Fruit fly (Drosophila melanogaster) whole organism, embryonic: ENCODE measurements around the gene Alg2.
A peak's percentile ranks its signal among the peaks of the same experiment; 100 is the strongest.

Source experiments
- ATbp ChIP-seq: fragments of 200-800 bp; sonication (Bioruptor generic); optimal IDR thresholded peaks from 2 replicates; lab custom pipeline; 2017; ENCODE audit warnings: missing biosample characterization, mild to moderate bottlenecking, missing genetic modification characterization, missing genetic modification reagents
- Blimp-1 ChIP-seq: fragments of 200-800 bp; sonication (Bioruptor generic); optimal IDR thresholded peaks from 3 replicates; lab custom pipeline; 2018; ENCODE audit warnings: missing biosample characterization, missing genetic modification characterization, mild to moderate bottlenecking, moderate library complexity, missing genetic modification reagents
- CG10321 ChIP-seq: fragments of 200-800 bp; sonication (Bioruptor generic); IDR thresholded peaks from 2 replicates; pipeline ENCODE4 v1.3.6; 2022; ENCODE audit warnings: missing biosample characterization, missing genetic modification characterization
- CG11085 ChIP-seq: fragments of 200-800 bp; sonication (Bioruptor generic); IDR thresholded peaks from 2 replicates; pipeline ENCODE4 v1.3.6; 2022; ENCODE audit warnings: missing biosample characterization, missing genetic modification characterization
- CG12155 ChIP-seq: fragments of 200-800 bp; sonication (Bioruptor generic); optimal IDR thresholded peaks from 3 replicates; lab custom pipeline; 2016; ENCODE audit warnings: missing biosample characterization, missing genetic modification characterization
- CG12942 ChIP-seq: fragments of 200-800 bp; sonication (Bioruptor generic); optimal IDR thresholded peaks from 3 replicates; lab custom pipeline; 2016; ENCODE audit warnings: missing biosample characterization, missing genetic modification characterization
- CG14667 ChIP-seq: fragments of 200-800 bp; sonication (Bioruptor generic); IDR thresholded peaks from 2 replicates; pipeline ENCODE4 v1.3.6; 2022; ENCODE audit warnings: missing biosample characterization, missing genetic modification characterization
- CG16779 ChIP-seq: fragments of 200-800 bp; sonication (Bioruptor generic); IDR thresholded peaks from 2 replicates; pipeline ENCODE4 v1.3.6; 2022; ENCODE audit warnings: missing biosample characterization, missing genetic modification characterization
- CG17802 ChIP-seq: fragments of 200-800 bp; sonication (Bioruptor generic); optimal IDR thresholded peaks from 2 replicates; lab custom pipeline; 2018; ENCODE audit warnings: missing biosample characterization, mild to moderate bottlenecking, missing genetic modification characterization, moderate library complexity
- CG18476 ChIP-seq: fragments of 200-800 bp; sonication (Bioruptor generic); optimal IDR thresholded peaks from 2 replicates; lab custom pipeline; 2016; ENCODE audit warnings: missing biosample characterization, mild to moderate bottlenecking, missing genetic modification characterization
- CG2120 ChIP-seq: fragments of 200-800 bp; sonication (Bioruptor generic); optimal IDR thresholded peaks from 3 replicates; lab custom pipeline; 2016; ENCODE audit warnings: missing biosample characterization, missing genetic modification characterization
- CG7372 ChIP-seq: fragments of 200-800 bp; sonication (Bioruptor generic); IDR thresholded peaks from 2 replicates; pipeline ENCODE4 v1.3.6; 2022; ENCODE audit warnings: missing biosample characterization, missing genetic modification characterization
- CG7839 ChIP-seq: fragments of 200-800 bp; sonication (Bioruptor generic); optimal IDR thresholded peaks from 3 replicates; lab custom pipeline; 2018; ENCODE audit warnings: missing biosample characterization, mild to moderate bottlenecking, missing genetic modification characterization, moderate library complexity
- CG7987 ChIP-seq: fragments of 200-800 bp; sonication (Bioruptor generic); optimal IDR thresholded peaks from 2 replicates; lab custom pipeline; 2018; ENCODE audit warnings: missing biosample characterization, mild to moderate bottlenecking, missing genetic modification characterization, moderate library complexity
- CG8089 ChIP-seq: fragments of 200-800 bp; sonication (Bioruptor generic); optimal IDR thresholded peaks from 3 replicates; lab custom pipeline; 2016; ENCODE audit warnings: missing biosample characterization, missing genetic modification characterization
- CG9932 ChIP-seq: fragments of 200-800 bp; sonication (Bioruptor generic); IDR thresholded peaks from 2 replicates; pipeline ENCODE4 v1.3.6; 2022; ENCODE audit warnings: missing biosample characterization, missing genetic modification characterization
- D ChIP-seq, 2 experiments: fragments of 200-800 bp in 1 of 2; fragments of >200 bp in 1 of 2; sonication (Bioruptor generic) in 1 of 2; optimal IDR thresholded peaks; 2 replicates in 1 of 2; 3 replicates in 1 of 2; lab custom pipeline; 2017; ENCODE audit warnings: mild to moderate bottlenecking in 1 of 2, missing biosample characterization in 1 of 2, missing genetic modification characterization in 1 of 2, missing genetic modification reagents in 1 of 2
- Elba2 ChIP-seq: fragments of 200-800 bp; sonication (Bioruptor generic); optimal IDR thresholded peaks from 3 replicates; lab custom pipeline; 2016; ENCODE audit warnings: missing biosample characterization, missing genetic modification characterization
- HmgZ ChIP-seq: fragments of 200-800 bp; sonication (Bioruptor generic); optimal IDR thresholded peaks from 2 replicates; lab custom pipeline; 2018; ENCODE audit warnings: missing biosample characterization, mild to moderate bottlenecking, missing genetic modification characterization
- Neu2 ChIP-seq: fragments of 200-800 bp; sonication (Bioruptor generic); optimal IDR thresholded peaks from 3 replicates; lab custom pipeline; 2016; ENCODE audit warnings: missing biosample characterization, missing genetic modification characterization, borderline replicate concordance
- Nf-YA ChIP-seq: fragments of 200-800 bp; sonication (Bioruptor generic); IDR thresholded peaks from 2 replicates; pipeline ENCODE4 v1.3.6; 2022; ENCODE audit warnings: missing biosample characterization, missing genetic modification characterization
- Rfx ChIP-seq: fragments of 200-800 bp; sonication (Bioruptor generic); IDR thresholded peaks from 2 replicates; pipeline ENCODE4 v1.3.6; 2022; ENCODE audit warnings: missing biosample characterization, missing genetic modification characterization
- Usf ChIP-seq: fragments of 200-800 bp; sonication (Bioruptor generic); optimal IDR thresholded peaks from 2 replicates; lab custom pipeline; 2017; ENCODE audit warnings: missing genotype, missing biosample characterization, missing genetic modification characterization
- aop ChIP-seq: fragments of 200-800 bp; sonication (Bioruptor generic); IDR thresholded peaks from 2 replicates; pipeline ENCODE4 v1.3.6; 2022; ENCODE audit warnings: missing biosample characterization, missing genetic modification characterization
- az2 ChIP-seq: fragments of 200-800 bp; sonication (Bioruptor generic); optimal IDR thresholded peaks from 3 replicates; lab custom pipeline; 2016; ENCODE audit warnings: missing biosample characterization, missing genetic modification characterization
- caup ChIP-seq: fragments of 200-800 bp; sonication (Bioruptor generic); optimal IDR thresholded peaks from 3 replicates; lab custom pipeline; 2017; ENCODE audit warnings: missing biosample characterization, mild to moderate bottlenecking, missing genetic modification characterization, moderate library complexity; ENCODE audit not compliant: severe bottlenecking
- fu2 ChIP-seq: fragments of 200-800 bp; sonication (Bioruptor generic); optimal IDR thresholded peaks from 2 replicates; lab custom pipeline; 2016; ENCODE audit warnings: missing biosample characterization, missing genetic modification characterization
- gcm2 ChIP-seq: fragments of 200-800 bp; sonication (Bioruptor generic); optimal IDR thresholded peaks from 2 replicates; lab custom pipeline; 2016; ENCODE audit warnings: missing biosample characterization, missing genetic modification characterization
- hkb ChIP-seq, 2 experiments: fragments of 200-800 bp in 1 of 2; fragments of >200 bp in 1 of 2; sonication (Bioruptor generic) in 1 of 2; IDR thresholded peaks in 1 of 2; optimal IDR thresholded peaks in 1 of 2; 2 replicates each; pipeline versions ENCODE4 v1.3.6 to Lab custom; 2017 to 2022; ENCODE audit warnings: missing biosample characterization in 1 of 2, missing genetic modification characterization in 1 of 2
- knrl ChIP-seq: fragments of 200-800 bp; sonication (Bioruptor generic); IDR thresholded peaks from 3 replicates; pipeline ENCODE4 v1.3.6; 2022; ENCODE audit warnings: missing biosample characterization, missing genetic modification characterization; ENCODE audit not compliant: partially characterized antibody
- lilli ChIP-seq: fragments of 200-800 bp; sonication (Bioruptor generic); optimal IDR thresholded peaks from 3 replicates; lab custom pipeline; 2016; ENCODE audit warnings: missing biosample characterization, missing genetic modification characterization
- prd ChIP-seq, 3 experiments: fragments of >200 bp in 2 of 3; fragments of 200-800 bp in 1 of 3; sonication (Bioruptor generic) in 1 of 3; optimal IDR thresholded peaks in 2 of 3; IDR thresholded peaks in 1 of 3; 2 replicates in 2 of 3; 3 replicates in 1 of 3; pipeline versions ENCODE4 v1.3.6 to Lab custom; 2017 to 2022; ENCODE audit warnings: missing biosample characterization in 1 of 3, missing genetic modification characterization in 1 of 3
- row ChIP-seq: fragments of 200-800 bp; sonication (Bioruptor generic); IDR thresholded peaks from 3 replicates; pipeline ENCODE4 v1.3.6; 2022; ENCODE audit warnings: missing biosample characterization, missing genetic modification characterization
- scrt ChIP-seq: fragments of 200-800 bp; sonication (Bioruptor generic); optimal IDR thresholded peaks from 2 replicates; lab custom pipeline; 2018; ENCODE audit warnings: missing biosample characterization, mild to moderate bottlenecking, missing genetic modification characterization, moderate library complexity
- sna ChIP-seq: fragments of 200-800 bp; sonication (Bioruptor generic); IDR thresholded peaks from 2 replicates; pipeline ENCODE4 v1.3.6; 2022; ENCODE audit warnings: missing biosample characterization, missing genetic modification characterization; ENCODE audit not compliant: partially characterized antibody
- unc-4 ChIP-seq: fragments of 200-800 bp; sonication (Bioruptor generic); IDR thresholded peaks from 2 replicates; pipeline ENCODE4 v1.3.6; 2022; ENCODE audit warnings: missing biosample characterization, missing genetic modification characterization; ENCODE audit not compliant: partially characterized antibody

Alg2 gene

dm6 chr3L:3179474-3179873 is 35.9 kb downstream of the Alg2 start (continued):
- TF ChIP-seq knrl (GFP tag; lab: Robert Waterston, UW) (no peak), row (GFP tag; lab: Robert Waterston, UW) (peak; percentile 95), Blimp-1 (peak; percentile 88), fu2 (GFP tag; lab: Kevin White, UChicago) (peak; percentile 43), aop (GFP tag; lab: Robert Waterston, UW) (no peak), CG18476 (peak; percentile 82), CG17802 (tag; lab: Kevin White, UChicago) (peak; percentile 68), gcm2 (GFP tag; lab: Kevin White, UChicago) (peak; percentile 83), Elba2 (GFP tag; lab: Kevin White, UChicago) (peak; percentile 30), unc-4 (GFP tag; lab: Robert Waterston, UW) (no peak), HmgZ (tag; lab: Kevin White, UChicago) (peak; percentile 85), lilli (GFP tag; lab: Kevin White, UChicago) (peak; percentile 88)

- TF ChIP-seq CG8089 (GFP tag; lab: Kevin White, UChicago) (no peak), CG14667 (GFP tag; lab: Robert Waterston, UW) (no peak), CG10321 (GFP tag; lab: Robert Waterston, UW) (no peak), CG7987 (GFP tag; lab: Kevin White, UChicago) (no peak), D (optimal IDR thresholded peaks at IDR 0.05; lab: Kevin White, UChicago) (no peak), D (GFP tag; optimal IDR thresholded peaks at IDR 0.05; lab: Kevin White, UChicago) (no peak), scrt (GFP tag; lab: Kevin White, UChicago) (no peak), CG11085 (GFP tag; lab: Robert Waterston, UW) (no peak), Usf (GFP tag; lab: Kevin White, UChicago) (no peak), CG12155 (GFP tag; lab: Kevin White, UChicago) (no peak), hkb (optimal IDR thresholded peaks at IDR 0.05; lab: Kevin White, UChicago) (no peak), hkb (GFP tag; IDR thresholded peaks at IDR 0.05; lab: Robert Waterston, UW) (no peak), CG9932 (no peak), CG12942 (no peak), Neu2 (no peak)
Measured at dm6 chr3L:3184104-3184503, 40.5 kb downstream of the Alg2 start, which contains the start of gene CG42494. CG42494 (plus strand) TSS chr3L:3184404.

dm6 chr3L:3186364-3186763 is 42.8 kb downstream of the Alg2 start, which contains the start of gene CG32284:
CG32284 (plus strand) TSS chr3L:3186664.
- TF ChIP-seq CG7372 (GFP tag; lab: Robert Waterston, UW) (no peak), sna (GFP tag; lab: Robert Waterston, UW) (no peak), az2 (GFP tag; lab: Kevin White, UChicago) (no peak), CG2120 (no peak), CG7839 (tag; lab: Kevin White, UChicago) (no peak), ATbp (GFP tag; lab: Kevin White, UChicago) (no peak), prd (optimal IDR thresholded peaks at IDR 0.05; lab: Kevin White, UChicago) (no peak), prd (GFP tag; IDR thresholded peaks at IDR 0.05; lab: Robert Waterston, UW) (no peak), CG16779 (GFP tag; lab: Robert Waterston, UW) (no peak)

dm6 chr3L:3187263-3187662 is 43.7 kb downstream of the Alg2 start, which contains the start of gene CG14957:
CG14957 (plus strand) TSS chr3L:3187563.
- no peak for TF ChIP-seq caup (GFP tag; lab: Kevin White, UChicago)
- TF ChIP-seq Rfx (GFP tag; lab: Robert Waterston, UW): 0 out of 2 replicates have a peak, but pooled peaks have one; percentile 12
- no peak for TF ChIP-seq Nf-YA
